Fruit fly (Drosophila melanogaster) S2 (cell line): ENCODE measurements around the gene CG10252.

Experiments used
- CG8478 ChIP-seq: fragments of >200 bp; optimal IDR thresholded peaks from 2 replicates; lab custom pipeline; 2018
- CTCF ChIP-seq, 2 experiments: fragments of >200 bp; optimal IDR thresholded peaks; 2 replicates each; lab custom pipeline; 2018

- TF ChIP-seq CTCF (optimal IDR thresholded peaks at IDR 0.05; lab: Kevin White, UChicago) (no peak), CG8478 (lab: Kevin White, UChicago) (no peak)
Observed at dm6 chr3R:23729066-23729465, 33.0 kb upstream of the CG10252 start.
